Worm (Caenorhabditis elegans) whole organism, L4/young adult: ENCODE data around the gene D2062.13.
"Not testable (repeated sequence)": the region's sequence is repeated elsewhere in the genome, so short reads cannot be mapped to it uniquely, and the experiment has no call there.

Experiments used
- W03F9.2 ChIP-seq: fragments of 150-350 bp; optimal IDR thresholded peaks from 2 replicates; lab custom pipeline; 2014; ENCODE audit warnings: missing biosample characterization, missing genetic modification characterization
- dao-5 ChIP-seq: sonication (generic microtip); optimal IDR thresholded peaks from 2 replicates; lab custom pipeline; 2016; ENCODE audit warnings: missing genotype, missing genetic modification characterization, moderate library complexity, missing compliant biosample characterization
- him-1 ChIP-seq: sonication (generic microtip); optimal IDR thresholded peaks from 2 replicates; lab custom pipeline; 2016; ENCODE audit warnings: missing genotype, missing genetic modification reagents, missing genetic modification characterization, missing compliant biosample characterization

D2062.13 gene

DNA sequence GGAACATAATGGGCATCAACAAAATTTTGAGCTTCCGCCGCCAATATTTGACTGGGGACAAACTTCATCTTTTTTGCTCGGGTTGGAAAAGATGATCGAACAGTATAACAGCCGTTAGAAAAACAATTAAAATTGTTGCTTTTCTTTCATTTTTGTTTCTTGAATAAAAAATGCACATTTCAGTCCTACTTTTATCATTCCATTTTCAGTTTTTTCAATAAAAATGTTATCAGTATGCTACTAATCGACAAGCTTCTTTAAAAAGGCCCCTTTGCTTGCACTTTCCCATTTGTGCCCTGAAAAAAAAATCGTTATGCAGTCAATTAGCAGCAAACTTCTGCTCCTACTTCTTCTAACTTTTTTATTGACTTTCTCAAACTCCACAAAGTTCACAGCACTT, 29.4 kb downstream of the D2062.13 start, which contains the start of gene F22E5.7:
Gene F22E5.7 (plus strand): TSS at position 301 of the 400 bp plus-strand sequence.
- TF ChIP-seq him-1 (tag; lab: Kevin White, UChicago) (no peak), W03F9.2 (tag; lab: Kevin White, UChicago) (no peak), dao-5 (tag; lab: Kevin White, UChicago) (no peak)

DNA sequence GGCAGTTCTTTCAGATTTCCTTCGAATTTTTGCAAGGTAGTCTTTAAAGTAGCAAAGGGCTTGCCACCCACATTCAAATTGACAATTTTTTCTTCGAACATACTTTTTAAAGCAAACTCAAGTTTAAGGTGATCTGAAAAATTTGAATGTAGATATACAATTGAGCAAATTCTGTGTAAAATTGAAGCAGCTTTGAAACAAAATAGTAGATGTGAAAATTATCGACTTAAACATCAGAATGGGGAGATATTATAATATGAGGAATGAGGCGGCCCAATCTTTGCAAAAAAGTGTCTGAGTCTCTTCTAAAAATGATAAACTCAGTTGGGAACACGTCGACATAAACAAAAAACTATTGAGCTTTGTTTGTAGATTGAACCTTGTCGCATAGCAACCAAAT, 32.1 kb downstream of the D2062.13 start, which contains the start of gene F22E5.11:
Gene F22E5.11 (minus strand): TSS at position 101 of the 400 bp plus-strand sequence.
- TF ChIP-seq dao-5 (tag; lab: Kevin White, UChicago) (no peak), him-1 (tag; lab: Kevin White, UChicago) (no peak), W03F9.2 (tag; lab: Kevin White, UChicago) (no peak)

DNA sequence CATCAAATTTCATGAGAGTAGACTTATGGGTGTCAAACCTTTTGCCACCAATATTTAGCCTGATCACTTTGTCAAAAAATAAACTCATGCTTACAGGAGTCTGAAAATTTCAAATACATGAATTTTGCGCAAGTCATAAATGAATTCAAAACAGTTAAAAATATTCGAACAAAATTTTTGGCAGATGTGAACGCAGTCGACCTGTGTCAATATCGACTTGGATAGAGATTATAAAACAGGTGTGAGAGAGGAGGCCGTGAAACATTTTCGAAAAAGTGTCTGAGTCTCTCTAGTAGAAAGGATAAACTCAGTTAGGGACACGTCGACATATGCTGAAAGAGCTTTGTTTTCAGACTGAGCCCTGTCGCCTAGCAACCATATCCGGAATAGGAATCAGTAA, 34.4 kb downstream of the D2062.13 start, which contains the start of gene F22E5.12:
Gene F22E5.12 (minus strand): TSS at position 101 of the 400 bp plus-strand sequence.
- not testable (repeated sequence) for TF ChIP-seq dao-5, W03F9.2, him-1 (tag; lab: Kevin White, UChicago)

DNA sequence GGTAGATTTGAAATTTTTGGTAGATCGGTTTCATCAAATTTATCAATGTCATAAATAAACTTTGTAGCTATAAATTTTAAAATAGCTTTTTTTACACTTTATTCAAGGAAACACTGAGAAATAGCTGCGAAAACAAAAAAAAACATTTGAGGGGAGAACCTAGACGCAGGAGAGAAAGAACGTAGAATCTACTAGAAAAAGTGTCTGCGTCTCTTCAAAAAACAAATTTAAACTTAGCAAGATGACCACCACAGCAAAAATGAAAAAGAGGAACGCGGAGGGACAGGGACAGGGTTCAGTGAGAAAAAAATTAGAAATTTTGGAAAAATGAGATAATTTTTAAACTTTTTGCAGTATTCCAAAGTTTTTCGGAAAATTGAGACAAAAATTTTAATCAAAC, 36.6 kb downstream of the D2062.13 start:
- TF ChIP-seq dao-5 (tag; lab: Kevin White, UChicago) (no peak), him-1 (tag; lab: Kevin White, UChicago) (no peak), W03F9.2 (tag; lab: Kevin White, UChicago) (no peak)

DNA sequence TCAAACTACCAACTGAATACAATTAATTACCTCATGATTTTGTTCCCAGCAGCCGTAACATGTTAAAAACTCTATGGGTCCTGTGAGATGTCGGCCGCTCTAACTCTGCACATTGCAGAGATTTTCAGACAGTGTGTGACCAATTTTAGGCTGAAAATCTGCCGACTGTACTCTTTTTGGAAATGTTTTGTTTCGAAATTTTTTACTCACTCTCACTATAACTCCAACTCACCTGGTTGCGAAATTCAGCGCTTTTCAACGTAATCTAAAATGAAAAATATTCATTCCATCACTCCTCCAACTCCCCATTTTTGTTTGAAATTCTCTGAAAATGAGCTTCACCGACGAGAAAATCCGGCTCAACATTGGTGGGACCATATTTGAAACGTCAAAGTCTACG, 37.2 kb downstream of the D2062.13 start, which contains the start of the genes F22E5.13 and F22E5.6:
Gene F22E5.13 (minus strand): TSS at position 101 of the 400 bp plus-strand sequence.
Gene F22E5.6 (plus strand): TSS at position 297 of the 400 bp plus-strand sequence.
- TF ChIP-seq W03F9.2 (tag; lab: Kevin White, UChicago) = no peak
- no peak for TF ChIP-seq dao-5 (tag; lab: Kevin White, UChicago)
- TF ChIP-seq him-1 (tag; lab: Kevin White, UChicago) = no peak

DNA sequence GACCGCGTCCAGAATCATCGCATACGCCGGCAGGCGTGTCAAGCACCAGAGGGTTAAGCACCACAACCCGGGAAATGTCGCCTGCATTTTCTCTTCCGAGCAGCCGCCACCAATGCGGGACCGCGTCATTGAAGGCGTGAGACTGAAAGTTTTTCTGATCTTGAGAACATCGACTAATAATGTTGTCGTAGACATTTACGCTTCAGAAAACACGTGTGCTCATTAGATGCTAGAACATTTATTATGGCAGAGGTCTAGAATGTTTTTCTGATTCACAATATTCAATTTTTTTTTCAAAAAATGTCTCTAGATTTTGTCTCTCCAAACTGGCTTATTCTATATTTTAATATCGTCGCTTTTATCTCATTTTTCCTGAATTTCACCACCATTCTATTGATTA, 44.2 kb downstream of the D2062.13 start, which contains the start of gene sri-47:
Gene sri-47 (plus strand): TSS at position 301 of the 400 bp plus-strand sequence.
- TF ChIP-seq him-1 (tag; lab: Kevin White, UChicago) = no peak
- TF ChIP-seq dao-5 (tag; lab: Kevin White, UChicago) = no peak
- no peak for TF ChIP-seq W03F9.2 (tag; lab: Kevin White, UChicago)

DNA sequence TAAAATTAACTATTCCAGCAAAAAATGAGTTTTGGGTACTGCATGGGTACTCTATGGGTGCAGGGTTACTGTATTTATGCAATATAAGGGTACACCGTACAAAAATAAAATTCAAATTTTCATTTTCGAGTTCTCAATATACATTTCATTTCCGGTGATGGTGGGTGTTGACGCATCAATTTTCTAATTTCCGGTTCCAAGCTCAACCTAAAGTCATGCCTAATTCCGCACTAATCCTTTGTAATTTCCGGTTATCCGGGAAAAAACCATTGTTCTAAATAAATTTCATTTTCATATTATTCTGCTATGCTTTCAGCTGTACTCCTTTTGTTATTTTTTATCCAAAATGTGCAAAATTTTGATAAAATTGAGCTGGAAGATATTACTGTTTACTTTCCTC, 47.0 kb downstream of the D2062.13 start, which contains the start of gene gcy-21:
Gene gcy-21 (plus strand): TSS at position 301 of the 400 bp plus-strand sequence.
- TF ChIP-seq dao-5 (tag; lab: Kevin White, UChicago) (no peak), him-1 (tag; lab: Kevin White, UChicago) (no peak), W03F9.2 (tag; lab: Kevin White, UChicago) (no peak)
